Fruit fly (Drosophila melanogaster) whole organism, embryonic: ENCODE data around the gene CG10019.

Experiments used
- Asciz ChIP-seq: fragments of 200-800 bp; sonication (Bioruptor generic); optimal IDR thresholded peaks from 2 replicates; lab custom pipeline; 2017; ENCODE audit warnings: missing biosample characterization, mild to moderate bottlenecking, missing genetic modification characterization, missing genetic modification reagents
- Atf6 ChIP-seq: fragments of 200-800 bp; sonication (Bioruptor generic); IDR thresholded peaks from 2 replicates; pipeline ENCODE4 v1.3.6; 2022; ENCODE audit warnings: missing biosample characterization, missing genetic modification characterization
- CG11398 ChIP-seq: fragments of 200-800 bp; sonication (Bioruptor generic); optimal IDR thresholded peaks from 2 replicates; lab custom pipeline; 2016; ENCODE audit warnings: missing biosample characterization, missing genetic modification characterization
- CG12391 ChIP-seq: fragments of 200-800 bp; sonication (Bioruptor generic); optimal IDR thresholded peaks from 3 replicates; lab custom pipeline; 2018; ENCODE audit warnings: missing biosample characterization, mild to moderate bottlenecking, missing genetic modification characterization, moderate library complexity
- CG13424 ChIP-seq: fragments of 200-800 bp; sonication (Bioruptor generic); optimal IDR thresholded peaks from 2 replicates; lab custom pipeline; 2019; ENCODE audit warnings: missing biosample characterization, mild to moderate bottlenecking, missing genetic modification characterization, moderate library complexity
- CG14050 ChIP-seq: fragments of 200-800 bp; sonication (Bioruptor generic); IDR thresholded peaks from 3 replicates; pipeline ENCODE4 v1.3.6; 2022; ENCODE audit warnings: missing biosample characterization, missing genetic modification characterization
- CG15514 ChIP-seq: fragments of 200-800 bp; sonication (Bioruptor generic); optimal IDR thresholded peaks from 3 replicates; lab custom pipeline; 2017; ENCODE audit warnings: missing biosample characterization, missing genetic modification characterization, mild to moderate bottlenecking, moderate library complexity, missing genetic modification reagents
- CG16779 ChIP-seq: fragments of 200-800 bp; sonication (Bioruptor generic); IDR thresholded peaks from 2 replicates; pipeline ENCODE4 v1.3.6; 2022; ENCODE audit warnings: missing biosample characterization, missing genetic modification characterization
- CG18599 ChIP-seq: fragments of 200-800 bp; sonication (Bioruptor generic); optimal IDR thresholded peaks from 3 replicates; lab custom pipeline; 2017; ENCODE audit warnings: missing biosample characterization, missing genetic modification characterization, mild to moderate bottlenecking, moderate library complexity, missing genetic modification reagents
- CG2678 ChIP-seq: fragments of 200-800 bp; sonication (Bioruptor generic); optimal IDR thresholded peaks from 3 replicates; lab custom pipeline; 2019; ENCODE audit warnings: missing biosample characterization, mild to moderate bottlenecking, missing genetic modification characterization, moderate library complexity
- CG30403 ChIP-seq: fragments of 200-800 bp; sonication (Bioruptor generic); optimal IDR thresholded peaks from 3 replicates; lab custom pipeline; 2016; ENCODE audit warnings: missing biosample characterization, missing genetic modification characterization
- CG32767 ChIP-seq: fragments of 200-800 bp; sonication (Bioruptor generic); IDR thresholded peaks from 2 replicates; pipeline ENCODE4 v1.3.6; 2022; ENCODE audit warnings: missing biosample characterization, missing genetic modification characterization
- CG3281 ChIP-seq: fragments of 200-800 bp; sonication (Bioruptor generic); optimal IDR thresholded peaks from 3 replicates; lab custom pipeline; 2017; ENCODE audit warnings: missing biosample characterization, mild to moderate bottlenecking, missing genetic modification characterization
- CG33213 ChIP-seq: fragments of 200-800 bp; sonication (Bioruptor generic); optimal IDR thresholded peaks from 3 replicates; lab custom pipeline; 2016; ENCODE audit warnings: missing biosample characterization, missing genetic modification characterization
- CG34376 ChIP-seq: fragments of 200-800 bp; sonication (Bioruptor generic); optimal IDR thresholded peaks from 2 replicates; lab custom pipeline; 2018; ENCODE audit warnings: missing biosample characterization, mild to moderate bottlenecking, missing genetic modification characterization
- CG5245 ChIP-seq: fragments of 200-800 bp; sonication (Bioruptor generic); optimal IDR thresholded peaks from 3 replicates; lab custom pipeline; 2016; ENCODE audit warnings: missing biosample characterization, missing genetic modification characterization
- CG7839 ChIP-seq: fragments of 200-800 bp; sonication (Bioruptor generic); optimal IDR thresholded peaks from 3 replicates; lab custom pipeline; 2018; ENCODE audit warnings: missing biosample characterization, mild to moderate bottlenecking, missing genetic modification characterization, moderate library complexity
- CG8290 ChIP-seq, 3 experiments: fragments of 200-800 bp; sonication (Bioruptor generic); optimal IDR thresholded peaks; 2 replicates each; lab custom pipeline; 2016 to 2019; ENCODE audit warnings: missing biosample characterization in 3 of 3, missing genetic modification characterization in 3 of 3, mild to moderate bottlenecking in 2 of 3, moderate library complexity in 1 of 3
- CHES-1-like ChIP-seq: fragments of 200-800 bp; sonication (Bioruptor generic); optimal IDR thresholded peaks from 2 replicates; lab custom pipeline; 2016; ENCODE audit warnings: missing biosample characterization, missing genetic modification characterization
- CoRest ChIP-seq: fragments of 200-800 bp; sonication (Bioruptor generic); optimal IDR thresholded peaks from 3 replicates; lab custom pipeline; 2018; ENCODE audit warnings: missing biosample characterization, mild to moderate bottlenecking, missing genetic modification characterization, moderate library complexity
- Dbx ChIP-seq: fragments of 200-800 bp; sonication (Bioruptor generic); IDR thresholded peaks from 3 replicates; pipeline ENCODE4 v1.3.6; 2022; ENCODE audit warnings: missing biosample characterization, missing genetic modification characterization
- Dek ChIP-seq: fragments of 200-800 bp; sonication (Bioruptor generic); optimal IDR thresholded peaks from 3 replicates; lab custom pipeline; 2019; ENCODE audit warnings: missing biosample characterization, mild to moderate bottlenecking, missing genetic modification characterization, moderate library complexity
- Fer3 ChIP-seq: fragments of 200-800 bp; sonication (Bioruptor generic); optimal IDR thresholded peaks from 2 replicates; lab custom pipeline; 2018; ENCODE audit warnings: missing biosample characterization, mild to moderate bottlenecking, missing genetic modification characterization, moderate library complexity
- HLH54F ChIP-seq: fragments of 200-800 bp; sonication (Bioruptor generic); optimal IDR thresholded peaks from 3 replicates; lab custom pipeline; 2016; ENCODE audit warnings: missing biosample characterization, missing genetic modification characterization
- Hmr ChIP-seq: fragments of 200-800 bp; sonication (Bioruptor generic); optimal IDR thresholded peaks from 3 replicates; lab custom pipeline; 2017; ENCODE audit warnings: mild to moderate bottlenecking, missing biosample characterization, missing genetic modification reagents, missing genetic modification characterization
- Kr ChIP-seq: fragments of 200-800 bp; sonication (Bioruptor generic); optimal IDR thresholded peaks from 2 replicates; lab custom pipeline; 2017; ENCODE audit warnings: missing biosample characterization, mild to moderate bottlenecking, missing genetic modification characterization
- Med ChIP-seq: fragments of 200-800 bp; sonication (Bioruptor generic); peaks from one replicate; lab custom pipeline; 2016; ENCODE audit warnings: missing biosample characterization, missing genetic modification characterization, mild to moderate bottlenecking, inconsistent platforms, moderate library complexity
- Nf-YB ChIP-seq: fragments of 200-800 bp; sonication (Bioruptor generic); optimal IDR thresholded peaks from 3 replicates; lab custom pipeline; 2019; ENCODE audit warnings: missing biosample characterization, mild to moderate bottlenecking, missing genetic modification characterization, moderate library complexity
- PHDP ChIP-seq: fragments of 200-800 bp; sonication (Bioruptor generic); optimal IDR thresholded peaks from 3 replicates; lab custom pipeline; 2018; ENCODE audit warnings: missing biosample characterization, mild to moderate bottlenecking, missing genetic modification characterization, moderate library complexity
- Ptx1 ChIP-seq: fragments of 200-800 bp; sonication (Bioruptor generic); IDR thresholded peaks from 2 replicates; pipeline ENCODE4 v1.3.6; 2022; ENCODE audit warnings: missing biosample characterization, missing genetic modification characterization
- Sox102F ChIP-seq: fragments of 200-800 bp; sonication (Bioruptor generic); optimal IDR thresholded peaks from 2 replicates; lab custom pipeline; 2018; ENCODE audit warnings: missing biosample characterization, mild to moderate bottlenecking, missing genetic modification characterization, moderate library complexity
- Taf1 ChIP-seq: fragments of 200-800 bp; sonication (Bioruptor generic); IDR thresholded peaks from 2 replicates; pipeline ENCODE4 v1.3.6; 2022; ENCODE audit warnings: missing biosample characterization, missing genetic modification characterization
- Xbp1 ChIP-seq: fragments of 200-800 bp; sonication (Bioruptor generic); optimal IDR thresholded peaks from 3 replicates; lab custom pipeline; 2016; ENCODE audit warnings: missing biosample characterization, mild to moderate bottlenecking, missing genetic modification characterization
- abd-A ChIP-seq: fragments of 200-800 bp; sonication (Bioruptor generic); optimal IDR thresholded peaks from 3 replicates; lab custom pipeline; 2019; ENCODE audit warnings: missing biosample characterization, mild to moderate bottlenecking, missing genetic modification characterization, moderate library complexity
- ac ChIP-seq: fragments of 200-800 bp; sonication (Bioruptor generic); optimal IDR thresholded peaks from 3 replicates; lab custom pipeline; 2017; ENCODE audit warnings: missing biosample characterization, mild to moderate bottlenecking, missing genetic modification characterization
- bsh ChIP-seq, 2 experiments: fragments of 200-800 bp; sonication (Bioruptor generic); optimal IDR thresholded peaks; 2 replicates each; lab custom pipeline; 2017 to 2018; ENCODE audit warnings: mild to moderate bottlenecking in 2 of 2, missing biosample characterization in 2 of 2, missing genetic modification characterization in 2 of 2, moderate library complexity in 1 of 2
- caup ChIP-seq: fragments of 200-800 bp; sonication (Bioruptor generic); optimal IDR thresholded peaks from 3 replicates; lab custom pipeline; 2017; ENCODE audit warnings: missing biosample characterization, mild to moderate bottlenecking, missing genetic modification characterization, moderate library complexity; ENCODE audit not compliant: severe bottlenecking
- cwo ChIP-seq: fragments of 200-800 bp; sonication (Bioruptor generic); optimal IDR thresholded peaks from 3 replicates; lab custom pipeline; 2017; ENCODE audit warnings: missing biosample characterization, missing genetic modification characterization, mild to moderate bottlenecking, moderate library complexity, missing genetic modification reagents
- disco-r ChIP-seq: fragments of 200-800 bp; sonication (Bioruptor generic); optimal IDR thresholded peaks from 2 replicates; lab custom pipeline; 2016; ENCODE audit warnings: missing biosample characterization, missing genetic modification characterization
- gem ChIP-seq: fragments of 200-800 bp; sonication (Bioruptor generic); optimal IDR thresholded peaks from 2 replicates; lab custom pipeline; 2019; ENCODE audit warnings: missing biosample characterization, mild to moderate bottlenecking, missing genetic modification characterization, moderate library complexity
- grau ChIP-seq: fragments of 200-800 bp; optimal IDR thresholded peaks from 3 replicates; lab custom pipeline; 2019; ENCODE audit warnings: missing biosample characterization, mild to moderate bottlenecking, missing genetic modification characterization, moderate library complexity
- gro ChIP-seq: fragments of 200-800 bp; sonication (Bioruptor generic); optimal IDR thresholded peaks from 2 replicates; lab custom pipeline; 2016; ENCODE audit warnings: missing biosample characterization, missing genetic modification characterization
- lab ChIP-seq: fragments of 200-800 bp; sonication (Bioruptor generic); optimal IDR thresholded peaks from 3 replicates; lab custom pipeline; 2017; ENCODE audit warnings: missing biosample characterization, missing genetic modification characterization, mild to moderate bottlenecking, moderate library complexity, missing genetic modification reagents
- mirr ChIP-seq: fragments of 200-800 bp; sonication (Bioruptor generic); optimal IDR thresholded peaks from 3 replicates; lab custom pipeline; 2018; ENCODE audit warnings: missing biosample characterization, mild to moderate bottlenecking, missing genetic modification characterization
- peb ChIP-seq: fragments of 200-800 bp; sonication (Bioruptor generic); IDR thresholded peaks from 2 replicates; pipeline ENCODE4 v1.3.6; 2022; ENCODE audit warnings: missing biosample characterization, missing genetic modification characterization
- psq ChIP-seq: fragments of 200-800 bp; sonication (Bioruptor generic); optimal IDR thresholded peaks from 2 replicates; lab custom pipeline; 2017; ENCODE audit warnings: missing biosample characterization, missing genetic modification characterization
- slou ChIP-seq: fragments of 200-800 bp; sonication (Bioruptor generic); optimal IDR thresholded peaks from 3 replicates; lab custom pipeline; 2016; ENCODE audit warnings: missing biosample characterization, missing genetic modification characterization
- stwl ChIP-seq: fragments of 200-800 bp; sonication (Bioruptor generic); optimal IDR thresholded peaks from 3 replicates; lab custom pipeline; 2018; ENCODE audit warnings: missing biosample characterization, mild to moderate bottlenecking, missing genetic modification characterization, moderate library complexity
- unpg ChIP-seq: fragments of 200-800 bp; sonication (Bioruptor generic); optimal IDR thresholded peaks from 3 replicates; lab custom pipeline; 2018; ENCODE audit warnings: missing biosample characterization, mild to moderate bottlenecking, missing genetic modification characterization, moderate library complexity

The CG10019 gene

DNA sequence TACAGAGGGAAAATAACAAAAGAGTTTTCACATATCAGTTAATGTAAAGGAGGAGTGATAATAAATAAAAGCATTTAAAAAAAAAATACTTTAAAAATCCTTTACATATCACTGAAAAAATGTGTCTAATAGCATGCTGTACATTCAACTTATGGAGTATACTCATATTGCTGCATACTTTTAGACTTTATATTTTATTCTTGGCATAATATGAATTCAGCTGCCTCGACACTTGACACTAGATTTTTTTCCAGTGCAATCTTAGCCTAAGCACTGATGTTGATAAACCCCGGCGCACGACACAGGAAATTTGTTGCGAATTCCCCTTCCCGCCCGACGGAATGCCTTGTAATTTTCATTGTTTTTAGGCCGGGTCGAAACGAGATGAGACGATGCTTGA lies 10.2 kb downstream of the CG10019 start (continued):
- TF ChIP-seq bsh (GFP tag; optimal IDR thresholded peaks at IDR 0.05; lab: Kevin White, UChicago) (no peak), Atf6 (GFP tag; lab: Robert Waterston, UW) (0 out of 2 replicates have a peak, but pooled peaks have one; percentile 22), gem (tag; lab: Kevin White, UChicago) (peak; percentile 42), CG3281 (peak; percentile 31), Fer3 (tag; lab: Kevin White, UChicago) (peak; percentile 12), CG15514 (GFP tag; lab: Kevin White, UChicago) (peak; percentile 26), Med (GFP tag; lab: Kevin White, UChicago) (peak; percentile 75), ac (GFP tag; lab: Kevin White, UChicago) (no peak), CG11398 (GFP tag; lab: Kevin White, UChicago) (no peak), Taf1 (GFP tag; lab: Robert Waterston, UW) (no peak), CG13424 (peak; percentile 19), slou (peak; percentile 3), Sox102F (GFP tag; lab: Kevin White, UChicago) (peak; percentile 29), Hmr (GFP tag; lab: Kevin White, UChicago) (peak; percentile 51), CG14050 (GFP tag; lab: Robert Waterston, UW) (no peak), abd-A (tag; lab: Kevin White, UChicago) (peak; percentile 25), cwo (GFP tag; lab: Kevin White, UChicago) (peak; percentile 12), Xbp1 (GFP tag; lab: Kevin White, UChicago) (peak; percentile 17), stwl (tag; lab: Kevin White, UChicago) (peak; percentile 3), Dbx (no peak), PHDP (peak; percentile 23), CG2678 (tag; lab: Kevin White, UChicago) (peak; percentile 62), Ptx1 (GFP tag; lab: Robert Waterston, UW) (peak; percentile 36), unpg (peak; percentile 2), psq (GFP tag; lab: Kevin White, UChicago) (no peak), Kr (GFP tag; lab: Kevin White, UChicago) (no peak), CG30403 (GFP tag; lab: Kevin White, UChicago) (peak; percentile 7), CG8290 (GFP tag; optimal IDR thresholded peaks at IDR 0.05; lab: Kevin White, UChicago) (no peak), CG8290 (tag; optimal IDR thresholded peaks at IDR 0.05; lab: Kevin White, UChicago) (peak in 1 of 2 experiments; percentile 18), CoRest (tag; lab: Kevin White, UChicago) (peak; percentile 12), CG12391 (no peak), CG34376 (GFP tag; lab: Kevin White, UChicago) (no peak), gro (GFP tag; lab: Kevin White, UChicago) (peak; percentile 2), disco-r (no peak), grau (tag; lab: Kevin White, UChicago) (peak; percentile 46), CG5245 (GFP tag; lab: Kevin White, UChicago) (no peak), CG32767 (no peak), Asciz (GFP tag; lab: Kevin White, UChicago) (peak; percentile 12), CG16779 (GFP tag; lab: Robert Waterston, UW) (no peak), CHES-1-like (GFP tag; lab: Kevin White, UChicago) (no peak), CG18599 (GFP tag; lab: Kevin White, UChicago) (peak; percentile 53), CG33213 (GFP tag; lab: Kevin White, UChicago) (no peak), CG7839 (peak; percentile 46), lab (peak; percentile 62), HLH54F (no peak), mirr (GFP tag; lab: Kevin White, UChicago) (no peak), peb (GFP tag; lab: Robert Waterston, UW) (no peak), Dek (no peak), caup (GFP tag; lab: Kevin White, UChicago) (peak; percentile 2), Nf-YB (GFP tag; lab: Kevin White, UChicago) (no peak)
